Fruit fly (Drosophila melanogaster): ENCODE results near the gene Samuel.

The Samuel gene

dm6 chr2L:10987370-10987853 lies 79.4 kb downstream of the Samuel start, which contains the start of the genes piwi and CG12253 (continued):
- TF ChIP-seq Pdp1 (GFP tag; optimal IDR thresholded peaks at IDR 0.05) (no peak), CG31388 (GFP tag; optimal IDR thresholded peaks at IDR 0.05) (no peak), CG9876 (GFP tag; optimal IDR thresholded peaks at IDR 0.05) (no peak), D (optimal IDR thresholded peaks at IDR 0.05) (no peak), D (GFP tag; optimal IDR thresholded peaks at IDR 0.05) (peak; percentile 28), CG31441 (GFP tag; IDR thresholded peaks at IDR 0.05) (no peak), lilli (GFP tag; optimal IDR thresholded peaks at IDR 0.05) (peak; percentile 62), Nf-YB (GFP tag; optimal IDR thresholded peaks at IDR 0.05) (peak; percentile 70), CG2202 (tag; optimal IDR thresholded peaks at IDR 0.05) (peak; percentile 40), CG7556 (GFP tag; optimal IDR thresholded peaks at IDR 0.05) (no peak), CG11398 (GFP tag; optimal IDR thresholded peaks at IDR 0.05) (no peak), Meics (GFP tag; optimal IDR thresholded peaks at IDR 0.05) (no peak), Dip2 (GFP tag; IDR thresholded peaks at IDR 0.05) (no peak), az2 (GFP tag; optimal IDR thresholded peaks at IDR 0.05) (peak; percentile 74), Ptx1 (GFP tag; IDR thresholded peaks at IDR 0.05) (peak; percentile 92), HmgD (GFP tag; optimal IDR thresholded peaks at IDR 0.05) (no peak), Dref (GFP tag; IDR thresholded peaks at IDR 0.05) (no peak), Optix (GFP tag; IDR thresholded peaks at IDR 0.05) (no peak), lov (optimal IDR thresholded peaks at IDR 0.05) (no peak), lov (GFP tag; IDR thresholded peaks at IDR 0.05) (no peak), CG12391 (tag; optimal IDR thresholded peaks at IDR 0.05) (peak; percentile 93), crp (GFP tag; optimal IDR thresholded peaks at IDR 0.05) (no peak), da (GFP tag; optimal IDR thresholded peaks at IDR 0.05) (no peak), CG12236 (GFP tag; optimal IDR thresholded peaks at IDR 0.05) (no peak), Dek (tag; optimal IDR thresholded peaks at IDR 0.05) (no peak), Lim3 (GFP tag; IDR thresholded peaks at IDR 0.05) (0 out of 2 replicates have a peak, but pooled peaks have one; percentile 11), chif (GFP tag; optimal IDR thresholded peaks at IDR 0.05) (peak; percentile 31 to 63), tap (tag; optimal IDR thresholded peaks at IDR 0.05) (no peak), Sry-δ (GFP tag; optimal IDR thresholded peaks at IDR 0.05) (no peak), sd (tag; optimal IDR thresholded peaks at IDR 0.05) (no peak), CG9817 (tag; optimal IDR thresholded peaks at IDR 0.05) (peak; percentile 78), B-H2 (GFP tag; optimal IDR thresholded peaks at IDR 0.05) (no peak), CG3163 (GFP tag; optimal IDR thresholded peaks at IDR 0.05) (no peak), PHDP (tag; optimal IDR thresholded peaks at IDR 0.05) (peak; percentile 87), sim (GFP tag; IDR thresholded peaks at IDR 0.05) (peak; percentile 64; the same call in 1 of the 2 replicates), CG10274 (GFP tag; optimal IDR thresholded peaks at IDR 0.05) (no peak), sisA (GFP tag; IDR thresholded peaks at IDR 0.05) (no peak), CHES-1-like (GFP tag; optimal IDR thresholded peaks at IDR 0.05) (peak; percentile 32), Sin3A (optimal IDR thresholded peaks at IDR 0.05) (no peak), tin (GFP tag; optimal IDR thresholded peaks at IDR 0.05) (peak; percentile 37), ash1 (GFP tag; optimal IDR thresholded peaks at IDR 0.05) (no peak), Tbp (GFP tag; optimal IDR thresholded peaks at IDR 0.05) (no peak), onecut (GFP tag; IDR thresholded peaks at IDR 0.05) (no peak), CG17802 (tag; optimal IDR thresholded peaks at IDR 0.05) (no peak), zfh1 (GFP tag; IDR thresholded peaks at IDR 0.05) (peak; percentile 67; the same call in 2 of the 3 replicates), chm (GFP tag; IDR thresholded peaks at IDR 0.05) (0 out of 2 replicates have a peak, but pooled peaks have one; percentile 34), Scr (GFP tag; IDR thresholded peaks at IDR 0.05; ENCODE audit: partially characterized antibody) (no peak), aop (GFP tag; IDR thresholded peaks at IDR 0.05) (no peak), sc (optimal IDR thresholded peaks at IDR 0.05) (no peak), sc (GFP tag; optimal IDR thresholded peaks at IDR 0.05) (peak; percentile 67), CG30403 (GFP tag; optimal IDR thresholded peaks at IDR 0.05) (peak; percentile 93), CG11560 (tag; IDR thresholded peaks at IDR 0.05) (0 out of 3 replicates have a peak, but pooled peaks have one; percentile 51), disco-r (GFP tag; optimal IDR thresholded peaks at IDR 0.05) (no peak)

Data from whole organism, embryonic.